Fruit fly (Drosophila melanogaster) whole organism, embryonic: ENCODE measurements around the gene dbe.

Experiments
- Atf6 ChIP-seq: fragments of 200-800 bp; sonication (Bioruptor generic); IDR thresholded peaks from 2 replicates; pipeline ENCODE4 v1.3.6; 2022; ENCODE audit warnings: missing biosample characterization, missing genetic modification characterization
- BEAF-32 ChIP-seq: fragments of 200-800 bp; sonication (Bioruptor generic); optimal IDR thresholded peaks from 3 replicates; lab custom pipeline; 2017; ENCODE audit warnings: missing biosample characterization, missing genetic modification characterization, mild to moderate bottlenecking, moderate library complexity, missing genetic modification reagents
- Bgb ChIP-seq: fragments of 200-800 bp; sonication (Bioruptor generic); IDR thresholded peaks from 2 replicates; pipeline ENCODE4 v1.3.6; 2022; ENCODE audit warnings: missing biosample characterization, missing genetic modification characterization; ENCODE audit not compliant: partially characterized antibody
- CG10147 ChIP-seq: fragments of 200-800 bp; sonication (Bioruptor generic); optimal IDR thresholded peaks from 2 replicates; lab custom pipeline; 2019; ENCODE audit warnings: missing biosample characterization, mild to moderate bottlenecking, missing genetic modification characterization, moderate library complexity
- CG11456 ChIP-seq: fragments of 200-800 bp; sonication (Bioruptor generic); IDR thresholded peaks from 3 replicates; pipeline ENCODE4 v1.3.6; 2022; ENCODE audit warnings: missing biosample characterization, missing genetic modification characterization
- CG13123 ChIP-seq: fragments of 200-800 bp; sonication (Bioruptor generic); optimal IDR thresholded peaks from 2 replicates; lab custom pipeline; 2016; ENCODE audit warnings: missing biosample characterization, missing genetic modification characterization
- CG13296 ChIP-seq: fragments of 200-800 bp; sonication (Bioruptor generic); optimal IDR thresholded peaks from 3 replicates; lab custom pipeline; 2018; ENCODE audit warnings: missing biosample characterization, mild to moderate bottlenecking, missing genetic modification characterization
- CG1603 ChIP-seq: fragments of 200-800 bp; sonication (Bioruptor generic); optimal IDR thresholded peaks from 2 replicates; lab custom pipeline; 2019; ENCODE audit warnings: missing biosample characterization, mild to moderate bottlenecking, missing genetic modification characterization, moderate library complexity
- CG17359 ChIP-seq: fragments of 200-800 bp; sonication (Bioruptor generic); optimal IDR thresholded peaks from 3 replicates; lab custom pipeline; 2018; ENCODE audit warnings: missing biosample characterization, mild to moderate bottlenecking, missing genetic modification characterization, moderate library complexity
- CG2712 ChIP-seq: fragments of 200-800 bp; optimal IDR thresholded peaks from 3 replicates; lab custom pipeline; 2019; ENCODE audit warnings: missing biosample characterization, mild to moderate bottlenecking, missing genetic modification characterization, moderate library complexity
- CG30020 ChIP-seq: fragments of 200-800 bp; optimal IDR thresholded peaks from 2 replicates; lab custom pipeline; 2019; ENCODE audit warnings: missing biosample characterization, mild to moderate bottlenecking, missing genetic modification characterization, moderate library complexity
- CG31224 ChIP-seq: fragments of 200-800 bp; sonication (Bioruptor generic); IDR thresholded peaks from 2 replicates; pipeline ENCODE4 v1.3.6; 2022; ENCODE audit warnings: missing biosample characterization, missing genetic modification characterization
- CG34422 ChIP-seq: fragments of 200-800 bp; sonication (Bioruptor generic); IDR thresholded peaks from 3 replicates; pipeline ENCODE4 v1.3.6; 2022; ENCODE audit warnings: missing biosample characterization, missing genetic modification characterization
- CG6175 ChIP-seq: fragments of 200-800 bp; sonication (Bioruptor generic); IDR thresholded peaks from 3 replicates; pipeline ENCODE4 v1.3.6; 2022; ENCODE audit warnings: missing biosample characterization, missing genetic modification characterization
- CG6791 ChIP-seq: fragments of 200-800 bp; sonication (Bioruptor generic); IDR thresholded peaks from 3 replicates; pipeline ENCODE4 v1.3.6; 2022; ENCODE audit warnings: missing biosample characterization, missing genetic modification characterization; ENCODE audit not compliant: partially characterized antibody
- CG6854 ChIP-seq: fragments of 200-800 bp; sonication (Bioruptor generic); optimal IDR thresholded peaks from 3 replicates; lab custom pipeline; 2017; ENCODE audit warnings: missing biosample characterization, mild to moderate bottlenecking, missing genetic modification characterization
- CG7928 ChIP-seq: fragments of 200-800 bp; sonication (Bioruptor generic); optimal IDR thresholded peaks from 2 replicates; lab custom pipeline; 2017; ENCODE audit warnings: missing biosample characterization, mild to moderate bottlenecking, missing genetic modification characterization
- CG8089 ChIP-seq: fragments of 200-800 bp; sonication (Bioruptor generic); optimal IDR thresholded peaks from 3 replicates; lab custom pipeline; 2016; ENCODE audit warnings: missing biosample characterization, missing genetic modification characterization
- CG8359 ChIP-seq: fragments of 200-800 bp; sonication (Bioruptor generic); optimal IDR thresholded peaks from 2 replicates; lab custom pipeline; 2017; ENCODE audit warnings: missing biosample characterization, mild to moderate bottlenecking, missing genetic modification characterization, borderline replicate concordance
- CG8388 ChIP-seq: fragments of 200-800 bp; sonication (Bioruptor generic); optimal IDR thresholded peaks from 2 replicates; lab custom pipeline; 2019; ENCODE audit warnings: missing biosample characterization, mild to moderate bottlenecking, missing genetic modification characterization, moderate library complexity
- CG9932 ChIP-seq: fragments of 200-800 bp; sonication (Bioruptor generic); IDR thresholded peaks from 2 replicates; pipeline ENCODE4 v1.3.6; 2022; ENCODE audit warnings: missing biosample characterization, missing genetic modification characterization
- CrebB ChIP-seq: fragments of 200-800 bp; sonication (Bioruptor generic); optimal IDR thresholded peaks from 3 replicates; lab custom pipeline; 2018; ENCODE audit warnings: missing biosample characterization, mild to moderate bottlenecking, missing genetic modification characterization
- Dek ChIP-seq: fragments of 200-800 bp; sonication (Bioruptor generic); optimal IDR thresholded peaks from 3 replicates; lab custom pipeline; 2019; ENCODE audit warnings: missing biosample characterization, mild to moderate bottlenecking, missing genetic modification characterization, moderate library complexity
- Dref ChIP-seq: fragments of 200-800 bp; sonication (Bioruptor generic); IDR thresholded peaks from 2 replicates; pipeline ENCODE4 v1.3.6; 2022; ENCODE audit warnings: missing biosample characterization, missing genetic modification characterization
- HmgD ChIP-seq: fragments of 200-800 bp; sonication (Bioruptor generic); optimal IDR thresholded peaks from 3 replicates; lab custom pipeline; 2016; ENCODE audit warnings: missing biosample characterization, missing genetic modification characterization
- Kr ChIP-seq: fragments of 200-800 bp; sonication (Bioruptor generic); optimal IDR thresholded peaks from 2 replicates; lab custom pipeline; 2017; ENCODE audit warnings: missing biosample characterization, mild to moderate bottlenecking, missing genetic modification characterization
- Nf-YA ChIP-seq: fragments of 200-800 bp; sonication (Bioruptor generic); IDR thresholded peaks from 2 replicates; pipeline ENCODE4 v1.3.6; 2022; ENCODE audit warnings: missing biosample characterization, missing genetic modification characterization
- Six4 ChIP-seq: fragments of 200-800 bp; sonication (Bioruptor generic); optimal IDR thresholded peaks from 2 replicates; lab custom pipeline; 2016; ENCODE audit warnings: missing biosample characterization, missing genetic modification characterization
- Sry-δ ChIP-seq: fragments of 200-800 bp; sonication (Bioruptor generic); optimal IDR thresholded peaks from 2 replicates; lab custom pipeline; 2016; ENCODE audit warnings: missing biosample characterization, missing genetic modification characterization
- Trl ChIP-seq, 3 experiments: fragments of >200 bp in 2 of 3; fragments of 200-800 bp in 1 of 3; sonication (Bioruptor generic) in 1 of 3; optimal IDR thresholded peaks; 2 replicates in 1 of 3; 3 replicates in 2 of 3; lab custom pipeline; 2016 to 2017; ENCODE audit warnings: missing biosample characterization in 1 of 3, missing genetic modification characterization in 1 of 3
- ara ChIP-seq: fragments of 200-800 bp; sonication (Bioruptor generic); IDR thresholded peaks from 2 replicates; pipeline ENCODE4 v1.3.6; 2022; ENCODE audit warnings: missing biosample characterization, missing genetic modification characterization
- bowl ChIP-seq: fragments of 200-800 bp; sonication (Bioruptor generic); IDR thresholded peaks from 2 replicates; pipeline ENCODE4 v1.3.6; 2022; ENCODE audit warnings: missing biosample characterization, missing genetic modification characterization
- cas ChIP-seq: fragments of 200-800 bp; sonication (Bioruptor generic); IDR thresholded peaks from 2 replicates; pipeline ENCODE4 v1.3.6; 2022; ENCODE audit warnings: missing biosample characterization, missing genetic modification characterization
- crp ChIP-seq, 2 experiments: fragments of 200-800 bp; sonication (Bioruptor generic); optimal IDR thresholded peaks; 2 replicates in 1 of 2; 3 replicates in 1 of 2; lab custom pipeline; 2017; ENCODE audit warnings: missing biosample characterization in 2 of 2, missing genetic modification characterization in 2 of 2, mild to moderate bottlenecking in 1 of 2, moderate library complexity in 1 of 2
- dati ChIP-seq: fragments of 200-800 bp; sonication (Bioruptor generic); IDR thresholded peaks from 2 replicates; pipeline ENCODE4 v1.3.6; 2022; ENCODE audit warnings: missing biosample characterization, missing genetic modification characterization
- en ChIP-seq: fragments of 200-800 bp; sonication (Bioruptor generic); optimal IDR thresholded peaks from 2 replicates; lab custom pipeline; 2016; ENCODE audit warnings: missing biosample characterization, missing genetic modification characterization
- fu2 ChIP-seq: fragments of 200-800 bp; sonication (Bioruptor generic); optimal IDR thresholded peaks from 2 replicates; lab custom pipeline; 2016; ENCODE audit warnings: missing biosample characterization, missing genetic modification characterization
- gcm2 ChIP-seq: fragments of 200-800 bp; sonication (Bioruptor generic); optimal IDR thresholded peaks from 2 replicates; lab custom pipeline; 2016; ENCODE audit warnings: missing biosample characterization, missing genetic modification characterization
- hb ChIP-seq: fragments of 200-800 bp; sonication (Bioruptor generic); IDR thresholded peaks from 3 replicates; pipeline ENCODE4 v1.3.6; 2022; ENCODE audit warnings: missing biosample characterization, missing genetic modification characterization; ENCODE audit not compliant: partially characterized antibody
- jigr1 ChIP-seq: fragments of 200-800 bp; sonication (Bioruptor generic); IDR thresholded peaks from 3 replicates; pipeline ENCODE4 v1.3.6; 2022; ENCODE audit warnings: missing biosample characterization, missing genetic modification characterization
- kay ChIP-seq: fragments of 200-800 bp; sonication (Bioruptor generic); optimal IDR thresholded peaks from 2 replicates; lab custom pipeline; 2016; ENCODE audit warnings: missing biosample characterization, missing genetic modification characterization
- lola ChIP-seq, 3 experiments: fragments of >200 bp in 2 of 3; fragments of 200-800 bp in 1 of 3; sonication (Bioruptor generic) in 1 of 3; optimal IDR thresholded peaks; 2 replicates each; lab custom pipeline; 2017 to 2019; ENCODE audit warnings: missing biosample characterization in 3 of 3, missing genetic modification characterization in 3 of 3, mild to moderate bottlenecking in 1 of 3, moderate library complexity in 1 of 3
- nau ChIP-seq: fragments of 200-800 bp; sonication (Bioruptor generic); optimal IDR thresholded peaks from 3 replicates; lab custom pipeline; 2017; ENCODE audit warnings: missing biosample characterization, mild to moderate bottlenecking, missing genetic modification characterization, missing genetic modification reagents
- schlank ChIP-seq: fragments of 200-800 bp; sonication (Bioruptor generic); optimal IDR thresholded peaks from 2 replicates; lab custom pipeline; 2018; ENCODE audit warnings: missing biosample characterization, mild to moderate bottlenecking, missing genetic modification characterization
- sima ChIP-seq: fragments of 200-800 bp; sonication (Bioruptor generic); optimal IDR thresholded peaks from 2 replicates; lab custom pipeline; 2016; ENCODE audit warnings: missing biosample characterization, missing genetic modification characterization
- stc ChIP-seq: fragments of 200-800 bp; sonication (Bioruptor generic); IDR thresholded peaks from 2 replicates; pipeline ENCODE4 v1.3.6; 2022; ENCODE audit warnings: missing biosample characterization, missing genetic modification characterization
- twi ChIP-seq: fragments of 200-800 bp; optimal IDR thresholded peaks from 2 replicates; lab custom pipeline; 2019; ENCODE audit warnings: missing biosample characterization, mild to moderate bottlenecking, missing genetic modification characterization, moderate library complexity
- vvl ChIP-seq: fragments of 200-800 bp; sonication (Bioruptor generic); IDR thresholded peaks from 2 replicates; pipeline ENCODE4 v1.3.6; 2022; ENCODE audit warnings: missing biosample characterization, missing genetic modification characterization
- zf30C ChIP-seq: fragments of 200-800 bp; sonication (Bioruptor generic); optimal IDR thresholded peaks from 3 replicates; lab custom pipeline; 2018; ENCODE audit warnings: missing biosample characterization, mild to moderate bottlenecking, missing genetic modification characterization

dbe gene

dm6 chr2L:846167-846868 is 23.3 kb downstream of the dbe start (continued):
- no peak for TF ChIP-seq twi (tag; lab: Kevin White, UChicago)
- TF ChIP-seq crp (GFP tag; optimal IDR thresholded peaks at IDR 0.05; lab: Kevin White, UChicago): peak in 1 of 2 experiments; percentile 61
- TF ChIP-seq CG11456 (GFP tag; lab: Robert Waterston, UW): no peak
- TF ChIP-seq CG8388: peak; percentile 67
- TF ChIP-seq Sry-δ: peak; percentile 23
- TF ChIP-seq zf30C (GFP tag; lab: Kevin White, UChicago): peak; percentile 37
- TF ChIP-seq hb (GFP tag; lab: Robert Waterston, UW): no peak
- peak; percentile 31 for TF ChIP-seq CG13123 (GFP tag; lab: Kevin White, UChicago)
- no peak for TF ChIP-seq bowl (GFP tag; lab: Robert Waterston, UW)
- TF ChIP-seq ara: no peak
- TF ChIP-seq CG6791 (GFP tag; lab: Robert Waterston, UW): no peak
- peak; percentile 87 for TF ChIP-seq CG1603
- peak; percentile 62 for TF ChIP-seq en (GFP tag; lab: Kevin White, UChicago)
- TF ChIP-seq CG6175 (GFP tag; lab: Robert Waterston, UW): no peak
- TF ChIP-seq CG10147 (GFP tag; lab: Kevin White, UChicago): peak; percentile 57
- no peak for TF ChIP-seq Atf6
- peak; percentile 52 for TF ChIP-seq CG8089
- no peak for TF ChIP-seq Six4 (GFP tag; lab: Kevin White, UChicago)
- TF ChIP-seq nau (GFP tag; lab: Kevin White, UChicago): peak; percentile 42
- no peak for TF ChIP-seq Dek
- peak; percentile 62 for TF ChIP-seq CG2712 (tag; lab: Kevin White, UChicago)
- no peak for TF ChIP-seq CG8359
- no peak for TF ChIP-seq CG30020 (tag; lab: Kevin White, UChicago)
- no peak for TF ChIP-seq Trl (optimal IDR thresholded peaks at IDR 0.05; lab: Kevin White, UChicago)
- peak; percentile 38 for TF ChIP-seq Trl (GFP tag; optimal IDR thresholded peaks at IDR 0.05; lab: Kevin White, UChicago)
- no peak for TF ChIP-seq schlank (tag; lab: Kevin White, UChicago)
- peak; percentile 48; the same call in 1 of the 2 replicates for TF ChIP-seq CG9932 (GFP tag; lab: Robert Waterston, UW)
- no peak for TF ChIP-seq CrebB (tag; lab: Kevin White, UChicago)
- no peak for TF ChIP-seq CG31224 (GFP tag; lab: Robert Waterston, UW)
- no peak for TF ChIP-seq Bgb (GFP tag; lab: Robert Waterston, UW)
- no peak for TF ChIP-seq CG6854
- no peak for TF ChIP-seq CG7928
- peak; percentile 15 for TF ChIP-seq kay
- TF ChIP-seq HmgD (GFP tag; lab: Kevin White, UChicago): no peak
- TF ChIP-seq cas (GFP tag; lab: Robert Waterston, UW): no peak
- TF ChIP-seq sima (GFP tag; lab: Kevin White, UChicago): no peak
- peak; percentile 0 for TF ChIP-seq gcm2
- TF ChIP-seq Dref: no peak
- TF ChIP-seq CG13296 (GFP tag; lab: Kevin White, UChicago): no peak
- peak; percentile 8; the same call in 1 of the 3 replicates for TF ChIP-seq CG34422
- TF ChIP-seq Kr (GFP tag; lab: Kevin White, UChicago): no peak
- no peak for TF ChIP-seq Nf-YA (GFP tag; lab: Robert Waterston, UW)
- no peak for TF ChIP-seq jigr1 (GFP tag; lab: Robert Waterston, UW)
- TF ChIP-seq dati: no peak
- TF ChIP-seq fu2 (GFP tag; lab: Kevin White, UChicago): peak; percentile 25
- peak; percentile 75 for TF ChIP-seq CG17359
- TF ChIP-seq vvl (GFP tag; lab: Robert Waterston, UW): peak; percentile 53; the same call in 1 of the 2 replicates
- TF ChIP-seq lola (GFP tag; optimal IDR thresholded peaks at IDR 0.05; lab: Kevin White, UChicago): peak in 1 of 3 experiments; percentile 19
- no peak for TF ChIP-seq BEAF-32 (GFP tag; lab: Kevin White, UChicago)
- TF ChIP-seq stc (GFP tag; lab: Robert Waterston, UW): no peak
